Fruit fly (Drosophila melanogaster) whole organism, prepupa: ENCODE measurements around the gene CG43179.

Experiments used
- Blimp-1 ChIP-seq: fragments of 200-800 bp; sonication (Bioruptor generic); optimal IDR thresholded peaks from 3 replicates; lab custom pipeline; 2017; ENCODE audit warnings: missing biosample characterization, missing genetic modification characterization, mild to moderate bottlenecking, moderate library complexity, missing genetic modification reagents
- CG10669 ChIP-seq: fragments of 200-800 bp; sonication (Bioruptor generic); optimal IDR thresholded peaks from 3 replicates; lab custom pipeline; 2018; ENCODE audit warnings: missing biosample characterization, mild to moderate bottlenecking, missing genetic modification characterization, moderate library complexity
- CG11294 ChIP-seq: fragments of 200-800 bp; sonication (Bioruptor generic); IDR thresholded peaks from 2 replicates; pipeline ENCODE4 v1.3.6; 2022; ENCODE audit warnings: missing biosample characterization, missing genetic modification characterization
- CG11762 ChIP-seq: fragments of 200-800 bp; sonication (Bioruptor generic); optimal IDR thresholded peaks from 3 replicates; lab custom pipeline; 2016; ENCODE audit warnings: missing biosample characterization, missing genetic modification characterization; ENCODE audit not compliant: insufficient read depth
- CG11902 ChIP-seq: fragments of 200-800 bp; sonication (Bioruptor generic); optimal IDR thresholded peaks from 3 replicates; lab custom pipeline; 2016; ENCODE audit warnings: missing biosample characterization, missing genetic modification characterization
- CG15336 ChIP-seq: fragments of 200-800 bp; sonication (Bioruptor generic); IDR thresholded peaks from 2 replicates; pipeline ENCODE4 v1.3.6; 2022; ENCODE audit warnings: missing biosample characterization, missing genetic modification characterization
- CG1621 ChIP-seq: fragments of 200-800 bp; sonication (Bioruptor generic); optimal IDR thresholded peaks from 3 replicates; lab custom pipeline; 2018; ENCODE audit warnings: missing biosample characterization, mild to moderate bottlenecking, missing genetic modification characterization
- CG16779 ChIP-seq: fragments of 200-800 bp; sonication (Bioruptor generic); optimal IDR thresholded peaks from 3 replicates; lab custom pipeline; 2017; ENCODE audit warnings: missing biosample characterization, mild to moderate bottlenecking, missing genetic modification characterization
- CG3032 ChIP-seq: fragments of 200-800 bp; optimal IDR thresholded peaks from 2 replicates; lab custom pipeline; 2019; ENCODE audit warnings: missing biosample characterization, mild to moderate bottlenecking, missing genetic modification characterization, moderate library complexity
- CG31627 ChIP-seq: fragments of 200-800 bp; sonication (Bioruptor generic); optimal IDR thresholded peaks from 3 replicates; lab custom pipeline; 2016; ENCODE audit warnings: missing biosample characterization, missing genetic modification characterization
- CG32006 ChIP-seq: fragments of 200-800 bp; sonication (Bioruptor generic); optimal IDR thresholded peaks from 3 replicates; lab custom pipeline; 2017; ENCODE audit warnings: missing biosample characterization, mild to moderate bottlenecking, missing genetic modification characterization
- CG4318 ChIP-seq: fragments of 200-800 bp; sonication (Bioruptor generic); optimal IDR thresholded peaks from 3 replicates; lab custom pipeline; 2017; ENCODE audit warnings: missing biosample characterization, mild to moderate bottlenecking, missing genetic modification characterization
- CG6163 ChIP-seq: fragments of 200-800 bp; sonication (Bioruptor generic); IDR thresholded peaks from 3 replicates; pipeline ENCODE4 v1.3.6; 2022; ENCODE audit warnings: missing biosample characterization, missing genetic modification characterization
- CG6792 ChIP-seq: fragments of 200-800 bp; sonication (Bioruptor generic); optimal IDR thresholded peaks from 3 replicates; lab custom pipeline; 2016; ENCODE audit warnings: missing biosample characterization, missing genetic modification characterization
- CG6808 ChIP-seq: fragments of 200-800 bp; sonication (Bioruptor generic); optimal IDR thresholded peaks from 3 replicates; lab custom pipeline; 2017; ENCODE audit warnings: missing biosample characterization, missing genetic modification characterization, mild to moderate bottlenecking, moderate library complexity, missing genetic modification reagents
- CG7368 ChIP-seq: fragments of 200-800 bp; sonication (Bioruptor generic); optimal IDR thresholded peaks from 3 replicates; lab custom pipeline; 2016; ENCODE audit warnings: missing biosample characterization, missing genetic modification characterization
- CG8119 ChIP-seq: fragments of 200-800 bp; sonication (Bioruptor generic); IDR thresholded peaks from 3 replicates; pipeline ENCODE4 v1.3.6; 2022; ENCODE audit warnings: missing biosample characterization, missing genetic modification characterization
- CG8319 ChIP-seq: fragments of 200-800 bp; sonication (Bioruptor generic); optimal IDR thresholded peaks from 3 replicates; lab custom pipeline; 2016; ENCODE audit warnings: missing biosample characterization, missing genetic modification characterization
- CG9139 ChIP-seq: fragments of 200-800 bp; sonication (Bioruptor generic); optimal IDR thresholded peaks from 3 replicates; lab custom pipeline; 2017; ENCODE audit warnings: missing biosample characterization, mild to moderate bottlenecking, missing genetic modification characterization
- Eip75B ChIP-seq: fragments of 200-800 bp; sonication (Bioruptor generic); optimal IDR thresholded peaks from 3 replicates; lab custom pipeline; 2016; ENCODE audit warnings: missing biosample characterization, missing genetic modification characterization
- Eip78C ChIP-seq: fragments of 200-800 bp; sonication (Bioruptor generic); peaks from one replicate; lab custom pipeline; 2016; ENCODE audit warnings: missing biosample characterization, missing genetic modification characterization
- Eip93F ChIP-seq: fragments of 200-800 bp; sonication (Bioruptor generic); optimal IDR thresholded peaks from 2 replicates; lab custom pipeline; 2016; ENCODE audit warnings: missing biosample characterization, mild to moderate bottlenecking, missing genetic modification characterization
- Ets96B ChIP-seq: fragments of 200-800 bp; optimal IDR thresholded peaks from 2 replicates; lab custom pipeline; 2019; ENCODE audit warnings: missing biosample characterization, mild to moderate bottlenecking, missing genetic modification characterization, moderate library complexity
- Gug ChIP-seq: fragments of 200-800 bp; sonication (Bioruptor generic); IDR thresholded peaks from 2 replicates; pipeline ENCODE4 v1.3.6; 2022; ENCODE audit warnings: missing biosample characterization, missing genetic modification characterization
- Hr38 ChIP-seq: sonication (Bioruptor generic); optimal IDR thresholded peaks from 2 replicates; lab custom pipeline; 2016; ENCODE audit warnings: missing biosample characterization, missing genetic modification characterization
- Hr39 ChIP-seq: fragments of 200-800 bp; sonication (Bioruptor generic); optimal IDR thresholded peaks from 2 replicates; lab custom pipeline; 2016; ENCODE audit warnings: missing biosample characterization, missing genetic modification characterization
- Hr4 ChIP-seq: fragments of 200-800 bp; sonication (Bioruptor generic); optimal IDR thresholded peaks from 3 replicates; lab custom pipeline; 2016; ENCODE audit warnings: missing biosample characterization, missing genetic modification characterization
- Met ChIP-seq: fragments of 200-800 bp; sonication (Bioruptor generic); optimal IDR thresholded peaks from 3 replicates; lab custom pipeline; 2016; ENCODE audit warnings: missing biosample characterization, missing genetic modification characterization
- OdsH ChIP-seq: fragments of 200-800 bp; sonication (Bioruptor generic); optimal IDR thresholded peaks from 3 replicates; lab custom pipeline; 2016; ENCODE audit warnings: missing biosample characterization, missing genetic modification characterization
- Sox102F ChIP-seq: fragments of 200-800 bp; sonication (Bioruptor generic); optimal IDR thresholded peaks from 2 replicates; lab custom pipeline; 2016; ENCODE audit warnings: missing biosample characterization, mild to moderate bottlenecking, missing genetic modification characterization
- Sox14 ChIP-seq: fragments of 200-800 bp; sonication (Bioruptor generic); optimal IDR thresholded peaks from 3 replicates; lab custom pipeline; 2016; ENCODE audit warnings: missing biosample characterization, missing genetic modification characterization
- achi ChIP-seq: fragments of 200-800 bp; sonication (Bioruptor generic); optimal IDR thresholded peaks from 3 replicates; lab custom pipeline; 2016; ENCODE audit warnings: missing biosample characterization, missing genetic modification characterization
- acj6 ChIP-seq: fragments of 200-800 bp; sonication (Bioruptor generic); optimal IDR thresholded peaks from 3 replicates; lab custom pipeline; 2016; ENCODE audit warnings: missing biosample characterization, missing genetic modification characterization
- dsx ChIP-seq: fragments of 200-800 bp; optimal IDR thresholded peaks from 3 replicates; lab custom pipeline; 2019; ENCODE audit warnings: missing biosample characterization, mild to moderate bottlenecking, missing genetic modification characterization, moderate library complexity; ENCODE audit not compliant: poor library complexity, severe bottlenecking
- eg ChIP-seq: fragments of 200-800 bp; sonication (Bioruptor generic); IDR thresholded peaks from 3 replicates; pipeline ENCODE4 v1.3.6; 2022; ENCODE audit warnings: missing biosample characterization, missing genetic modification characterization
- esn ChIP-seq: fragments of 200-800 bp; sonication (Bioruptor generic); optimal IDR thresholded peaks from 2 replicates; lab custom pipeline; 2016; ENCODE audit warnings: missing biosample characterization, mild to moderate bottlenecking, missing genetic modification characterization, moderate library complexity
- fd59A ChIP-seq: fragments of 200-800 bp; sonication (Bioruptor generic); optimal IDR thresholded peaks from 2 replicates; lab custom pipeline; 2017; ENCODE audit warnings: missing biosample characterization, mild to moderate bottlenecking, missing genetic modification characterization, missing genetic modification reagents
- fkh ChIP-seq: fragments of 200-800 bp; sonication (Bioruptor generic); optimal IDR thresholded peaks from 3 replicates; lab custom pipeline; 2017; ENCODE audit warnings: missing biosample characterization, mild to moderate bottlenecking, missing genetic modification characterization, moderate library complexity
- net ChIP-seq: fragments of 200-800 bp; sonication (Bioruptor generic); optimal IDR thresholded peaks from 3 replicates; lab custom pipeline; 2016; ENCODE audit warnings: missing biosample characterization, missing genetic modification characterization
- salr ChIP-seq, 2 experiments: fragments of 200-800 bp; sonication (Bioruptor generic); optimal IDR thresholded peaks; 3 replicates each; lab custom pipeline; 2016 to 2018; ENCODE audit warnings: missing biosample characterization in 2 of 2, missing genetic modification characterization in 2 of 2, mild to moderate bottlenecking in 1 of 2
- ss ChIP-seq, 2 experiments: fragments of 200-800 bp; sonication (Bioruptor generic); optimal IDR thresholded peaks; 2 replicates in 1 of 2; 3 replicates in 1 of 2; lab custom pipeline; 2017 to 2018; ENCODE audit warnings: mild to moderate bottlenecking in 2 of 2, missing biosample characterization in 2 of 2, missing genetic modification characterization in 2 of 2, moderate library complexity in 1 of 2
- topi ChIP-seq: fragments of 200-800 bp; sonication (Bioruptor generic); optimal IDR thresholded peaks from 3 replicates; lab custom pipeline; 2016; ENCODE audit warnings: missing biosample characterization, missing genetic modification characterization
- vri ChIP-seq: fragments of 200-800 bp; sonication (Bioruptor generic); optimal IDR thresholded peaks from 3 replicates; lab custom pipeline; 2016; ENCODE audit warnings: missing biosample characterization, mild to moderate bottlenecking, missing genetic modification characterization

The CG43179 gene

DNA sequence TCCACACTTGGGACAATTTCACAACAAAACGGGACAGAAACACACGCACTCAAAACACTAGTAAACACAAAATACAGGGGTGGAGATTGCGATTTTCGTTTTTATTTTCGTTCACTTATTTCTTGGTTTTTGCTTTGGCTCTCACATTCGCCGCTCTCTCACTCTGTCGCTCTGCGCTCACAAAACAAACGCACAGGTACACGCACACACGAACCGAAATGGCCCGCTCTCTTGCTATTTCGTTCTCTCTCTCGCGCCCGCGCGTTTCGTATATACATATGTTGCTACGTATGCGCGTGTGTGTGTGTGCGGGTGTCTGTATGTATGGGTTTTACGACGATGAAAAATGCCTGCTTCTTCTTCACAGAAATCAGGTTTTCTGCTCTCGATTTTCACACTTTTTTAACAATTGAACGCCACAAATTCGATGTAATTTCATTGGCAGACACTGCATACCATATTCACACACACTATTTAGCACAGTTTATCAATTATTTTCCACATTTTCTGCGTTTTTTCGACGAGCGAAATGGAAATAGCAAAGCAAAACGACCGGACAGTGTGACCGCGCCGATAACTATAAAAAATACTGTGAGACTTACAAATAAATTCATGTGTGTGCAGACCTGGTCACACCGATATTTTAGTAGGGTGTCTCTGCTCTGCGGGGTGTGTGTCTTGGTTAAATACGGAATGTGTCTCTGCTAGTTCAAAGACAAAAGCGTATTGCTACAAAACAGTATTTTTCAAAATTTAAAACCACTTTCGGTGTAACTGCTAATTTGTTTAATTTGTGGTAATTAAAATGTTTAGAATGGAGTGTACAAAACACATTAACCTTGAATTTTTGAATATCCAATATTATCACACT is 30.6 kb downstream of the CG43179 start, which contains the start of gene trx (continued):
- TF ChIP-seq CG7368 (GFP tag; lab: Kevin White, UChicago) (no peak), Hr39 (GFP tag; lab: Kevin White, UChicago) (no peak)

DNA sequence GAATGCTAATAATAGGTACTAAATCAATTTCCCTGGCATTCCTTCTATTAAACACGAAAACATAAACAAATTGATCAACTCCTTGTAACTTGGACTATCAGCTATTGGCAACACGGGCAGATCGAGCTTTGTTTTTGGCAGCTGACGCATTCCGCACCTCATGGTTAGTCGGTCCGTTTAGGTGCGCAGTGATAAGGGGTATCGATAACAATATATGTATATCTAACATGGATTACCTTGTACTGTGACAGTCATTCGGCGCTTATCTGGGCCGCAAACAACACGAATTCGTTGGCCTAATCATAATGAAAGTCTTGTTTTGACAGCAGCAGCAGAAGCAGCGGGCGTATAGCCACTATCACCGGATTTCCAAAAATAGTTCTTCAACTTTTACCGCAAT is 32.1 kb downstream of the CG43179 start:
- TF ChIP-seq OdsH (GFP tag; lab: Kevin White, UChicago) (no peak), CG11762 (GFP tag; lab: Kevin White, UChicago) (no peak), CG6792 (no peak), achi (GFP tag; lab: Kevin White, UChicago) (no peak), CG1621 (tag; lab: Kevin White, UChicago) (no peak), Hr38 (GFP tag; lab: Kevin White, UChicago) (no peak), fkh (GFP tag; lab: Kevin White, UChicago) (no peak), salr (GFP tag; optimal IDR thresholded peaks at IDR 0.05; lab: Kevin White, UChicago) (no peak)
- TF ChIP-seq, all 60 proteins: peak for 0

DNA sequence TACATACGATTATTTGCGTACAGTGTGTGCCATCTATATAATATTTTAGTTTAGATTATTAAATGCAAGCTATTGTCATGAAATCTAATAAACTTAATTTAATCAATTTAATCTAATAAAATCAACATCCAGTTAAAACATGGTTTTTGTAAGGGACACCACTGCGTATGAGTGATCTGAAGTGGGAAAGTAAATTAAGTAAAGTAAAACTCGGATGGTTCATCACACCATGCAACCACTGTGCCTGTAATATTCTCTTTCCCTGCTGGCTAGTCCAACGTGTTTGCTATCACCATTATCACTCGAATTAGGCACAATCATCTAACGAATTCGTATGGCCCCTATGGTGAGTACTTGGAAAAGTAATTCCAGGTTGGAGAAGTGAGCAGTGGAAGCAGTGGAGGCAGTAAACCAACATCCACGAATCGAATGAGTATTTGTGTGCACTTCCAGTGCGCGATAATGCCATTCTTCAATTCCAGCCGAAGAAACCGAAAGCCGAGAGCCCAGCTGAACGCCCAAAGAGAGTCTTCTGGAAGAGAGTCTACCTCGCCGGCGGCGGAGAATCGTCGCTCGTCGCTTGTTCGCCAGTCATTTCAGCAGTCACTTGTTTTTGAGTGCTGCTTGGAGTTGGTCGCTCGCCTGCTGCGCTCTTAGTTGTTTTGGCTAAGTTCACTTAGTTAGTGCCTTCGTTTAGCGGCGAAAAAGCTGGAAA is 32.9 kb downstream of the CG43179 start, which contains the start of gene red:
red (plus strand) TSS at position 403 of the 715 bp plus-strand sequence.
- TF ChIP-seq CG1621 (tag; lab: Kevin White, UChicago) (no peak), Ets96B (tag; lab: Kevin White, UChicago) (no peak), fd59A (GFP tag; lab: Kevin White, UChicago) (no peak), CG8119 (GFP tag; lab: Robert Waterston, UW) (peak; percentile 55; the same call in 2 of the 3 replicates), Eip78C (GFP tag; lab: Kevin White, UChicago) (peak; percentile 58), Met (GFP tag; lab: Kevin White, UChicago) (peak; percentile 9), CG32006 (GFP tag; lab: Kevin White, UChicago) (peak; percentile 69), Hr4 (GFP tag; lab: Kevin White, UChicago) (peak; percentile 69), esn (GFP tag; lab: Kevin White, UChicago) (peak; percentile 23), ss (GFP tag; optimal IDR thresholded peaks at IDR 0.05; lab: Kevin White, UChicago) (peak; percentile 41 to 58), CG6163 (peak; percentile 54; the same call in 2 of the 3 replicates), CG31627 (GFP tag; lab: Kevin White, UChicago) (no peak), dsx (peak; percentile 43), Gug (GFP tag; lab: Robert Waterston, UW) (peak; percentile 31; the same call in 1 of the 2 replicates), eg (GFP tag; lab: Robert Waterston, UW) (peak; percentile 66), CG3032 (tag; lab: Kevin White, UChicago) (no peak), fkh (GFP tag; lab: Kevin White, UChicago) (peak; percentile 79), CG8319 (GFP tag; lab: Kevin White, UChicago) (no peak), Eip93F (GFP tag; lab: Kevin White, UChicago) (no peak), topi (GFP tag; lab: Kevin White, UChicago) (no peak), CG11902 (GFP tag; lab: Kevin White, UChicago) (no peak), CG6808 (GFP tag; lab: Kevin White, UChicago) (peak; percentile 0), Eip75B (GFP tag; lab: Kevin White, UChicago) (peak; percentile 20), Blimp-1 (GFP tag; lab: Kevin White, UChicago) (peak; percentile 96), CG11294 (no peak), net (GFP tag; lab: Kevin White, UChicago) (peak; percentile 3), CG7368 (GFP tag; lab: Kevin White, UChicago) (no peak), CG15336 (GFP tag; lab: Robert Waterston, UW) (peak; percentile 65), Hr39 (GFP tag; lab: Kevin White, UChicago) (no peak), CG16779 (tag; lab: Kevin White, UChicago) (no peak), CG4318 (GFP tag; lab: Kevin White, UChicago) (peak; percentile 16), Sox14 (GFP tag; lab: Kevin White, UChicago) (no peak), OdsH (GFP tag; lab: Kevin White, UChicago) (peak; percentile 15), CG10669 (GFP tag; lab: Kevin White, UChicago) (no peak), CG9139 (GFP tag; lab: Kevin White, UChicago) (peak; percentile 41), CG6792 (no peak), Sox102F (GFP tag; lab: Kevin White, UChicago) (peak; percentile 25), vri (GFP tag; lab: Kevin White, UChicago) (peak; percentile 66), acj6 (GFP tag; lab: Kevin White, UChicago) (peak; percentile 44)
